Fruit fly (Drosophila melanogaster): ENCODE results near the gene Pex12.

Gene Pex12

DNA sequence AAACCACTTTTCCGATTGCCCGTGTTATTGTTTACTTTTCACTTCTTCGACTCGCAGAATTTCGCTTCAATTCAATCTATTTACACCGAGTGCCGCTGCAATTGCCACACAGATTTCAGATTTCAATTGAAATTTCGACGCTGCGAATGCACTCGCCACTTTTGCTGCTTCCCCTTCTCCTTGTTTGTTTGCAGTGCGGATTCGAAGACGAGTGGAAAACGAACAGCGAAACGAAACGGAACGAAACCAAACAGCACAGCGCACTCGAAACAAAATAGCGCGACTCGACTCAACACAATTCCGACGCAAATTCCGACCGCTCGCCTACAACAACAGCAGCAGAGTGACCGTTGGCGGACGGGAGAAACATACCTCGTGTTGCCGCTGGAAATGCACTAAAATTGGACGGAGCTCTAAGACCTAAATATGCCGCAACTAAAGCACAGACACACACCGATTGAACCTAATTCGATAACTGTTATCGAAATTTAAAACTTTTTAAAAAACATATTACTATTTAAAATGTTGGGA is 35.0 kb downstream of the Pex12 start, which contains the start of gene drongo (continued):
- TF ChIP-seq CG14441 (GFP tag; IDR thresholded peaks at IDR 0.05): peak; percentile 32; the same call in 1 of the 2 replicates
- peak; percentile 33; the same call in 1 of the 2 replicates for TF ChIP-seq CG11247 (GFP tag; IDR thresholded peaks at IDR 0.05)
- TF ChIP-seq Sry-β (GFP tag; optimal IDR thresholded peaks at IDR 0.05): peak; percentile 7
- TF ChIP-seq HLH4C (GFP tag; IDR thresholded peaks at IDR 0.05; ENCODE audit: partially characterized antibody): peak; percentile 43
- peak; percentile 77 for TF ChIP-seq HmgZ (tag; optimal IDR thresholded peaks at IDR 0.05)
- TF ChIP-seq Asciz (GFP tag; optimal IDR thresholded peaks at IDR 0.05): peak; percentile 1
- TF ChIP-seq kay (GFP tag; optimal IDR thresholded peaks at IDR 0.05): peak; percentile 14
- TF ChIP-seq lilli (GFP tag; optimal IDR thresholded peaks at IDR 0.05): peak; percentile 33
- TF ChIP-seq CG13624 (GFP tag; optimal IDR thresholded peaks at IDR 0.05): peak; percentile 65
- peak; percentile 45 for TF ChIP-seq CTCF (GFP tag; optimal IDR thresholded peaks at IDR 0.05)
- TF ChIP-seq HLHmδ (GFP tag; optimal IDR thresholded peaks at IDR 0.05): peak; percentile 90
- TF ChIP-seq crp (GFP tag; optimal IDR thresholded peaks at IDR 0.05): no peak
- peak; percentile 41 for TF ChIP-seq CG2712 (tag; optimal IDR thresholded peaks at IDR 0.05)
- peak; percentile 43 for TF ChIP-seq stwl (tag; optimal IDR thresholded peaks at IDR 0.05)
- peak; percentile 57 for TF ChIP-seq CG34376 (GFP tag; optimal IDR thresholded peaks at IDR 0.05)
- peak in 1 of 2 experiments; percentile 29 for TF ChIP-seq Pdp1 (GFP tag; optimal IDR thresholded peaks at IDR 0.05)
- peak; percentile 83 for TF ChIP-seq CG42726 (GFP tag; IDR thresholded peaks at IDR 0.05; ENCODE audit: partially characterized antibody)
- peak; percentile 41 for TF ChIP-seq wek (GFP tag; optimal IDR thresholded peaks at IDR 0.05)
- peak; percentile 13 for TF ChIP-seq Antp (GFP tag; optimal IDR thresholded peaks at IDR 0.05)
- TF ChIP-seq zfh2 (GFP tag; optimal IDR thresholded peaks at IDR 0.05): no peak
- TF ChIP-seq onecut (GFP tag; IDR thresholded peaks at IDR 0.05): peak; percentile 50
- TF ChIP-seq pita (GFP tag; optimal IDR thresholded peaks at IDR 0.05): peak; percentile 74
- no peak for TF ChIP-seq CG5245 (GFP tag; optimal IDR thresholded peaks at IDR 0.05)
- TF ChIP-seq CG7556 (GFP tag; optimal IDR thresholded peaks at IDR 0.05): peak; percentile 4
- peak; percentile 6 to 44 for TF ChIP-seq chif (GFP tag; optimal IDR thresholded peaks at IDR 0.05)
- peak; percentile 24 for TF ChIP-seq CG18599 (GFP tag; optimal IDR thresholded peaks at IDR 0.05)
- TF ChIP-seq CG7839 (tag; optimal IDR thresholded peaks at IDR 0.05): peak; percentile 11
- no peak for TF ChIP-seq sc (optimal IDR thresholded peaks at IDR 0.05)
- no peak for TF ChIP-seq sc (GFP tag; optimal IDR thresholded peaks at IDR 0.05)
- TF ChIP-seq crol (GFP tag; IDR thresholded peaks at IDR 0.05): peak; percentile 46; the same call in 1 of the 2 replicates
- peak; percentile 58 for TF ChIP-seq CG17829 (tag; optimal IDR thresholded peaks at IDR 0.05)
- peak; percentile 81 for TF ChIP-seq Hmr (GFP tag; optimal IDR thresholded peaks at IDR 0.05)
- peak; percentile 5 for TF ChIP-seq CG3407 (GFP tag; optimal IDR thresholded peaks at IDR 0.05)
- peak; percentile 6 for TF ChIP-seq CG17802 (tag; optimal IDR thresholded peaks at IDR 0.05)
- peak; percentile 38 for TF ChIP-seq zf30C (GFP tag; optimal IDR thresholded peaks at IDR 0.05)
- TF ChIP-seq CG33557 (GFP tag; optimal IDR thresholded peaks at IDR 0.05): peak; percentile 33
- peak; percentile 83 for TF ChIP-seq MESR4 (GFP tag; optimal IDR thresholded peaks at IDR 0.05)
- peak; percentile 100 for TF ChIP-seq gfzf (GFP tag; optimal IDR thresholded peaks at IDR 0.05)
- TF ChIP-seq CG11504 (tag; optimal IDR thresholded peaks at IDR 0.05): peak; percentile 48
- TF ChIP-seq run (tag; optimal IDR thresholded peaks at IDR 0.05): no peak
- no peak for TF ChIP-seq CG2129 (GFP tag; IDR thresholded peaks at IDR 0.05; ENCODE audit: partially characterized antibody)
- TF ChIP-seq gro (GFP tag; optimal IDR thresholded peaks at IDR 0.05): peak; percentile 85
- no peak for TF ChIP-seq CG12104 (GFP tag; optimal IDR thresholded peaks at IDR 0.05)
- TF ChIP-seq CG33213 (GFP tag; optimal IDR thresholded peaks at IDR 0.05): peak; percentile 75
- peak; percentile 17 for TF ChIP-seq nau (GFP tag; optimal IDR thresholded peaks at IDR 0.05)
- peak; percentile 36 for TF ChIP-seq CG7987 (GFP tag; optimal IDR thresholded peaks at IDR 0.05)
- peak; percentile 42 for TF ChIP-seq pros (GFP tag; optimal IDR thresholded peaks at IDR 0.05)
- peak; percentile 19 for TF ChIP-seq CG7928 (GFP tag; optimal IDR thresholded peaks at IDR 0.05)
- TF ChIP-seq Vsx1 (GFP tag; optimal IDR thresholded peaks at IDR 0.05): peak; percentile 9
